Fruit fly (Drosophila melanogaster): Measurements from ENCODE around the gene CG4045.

CG4045 gene

DNA sequence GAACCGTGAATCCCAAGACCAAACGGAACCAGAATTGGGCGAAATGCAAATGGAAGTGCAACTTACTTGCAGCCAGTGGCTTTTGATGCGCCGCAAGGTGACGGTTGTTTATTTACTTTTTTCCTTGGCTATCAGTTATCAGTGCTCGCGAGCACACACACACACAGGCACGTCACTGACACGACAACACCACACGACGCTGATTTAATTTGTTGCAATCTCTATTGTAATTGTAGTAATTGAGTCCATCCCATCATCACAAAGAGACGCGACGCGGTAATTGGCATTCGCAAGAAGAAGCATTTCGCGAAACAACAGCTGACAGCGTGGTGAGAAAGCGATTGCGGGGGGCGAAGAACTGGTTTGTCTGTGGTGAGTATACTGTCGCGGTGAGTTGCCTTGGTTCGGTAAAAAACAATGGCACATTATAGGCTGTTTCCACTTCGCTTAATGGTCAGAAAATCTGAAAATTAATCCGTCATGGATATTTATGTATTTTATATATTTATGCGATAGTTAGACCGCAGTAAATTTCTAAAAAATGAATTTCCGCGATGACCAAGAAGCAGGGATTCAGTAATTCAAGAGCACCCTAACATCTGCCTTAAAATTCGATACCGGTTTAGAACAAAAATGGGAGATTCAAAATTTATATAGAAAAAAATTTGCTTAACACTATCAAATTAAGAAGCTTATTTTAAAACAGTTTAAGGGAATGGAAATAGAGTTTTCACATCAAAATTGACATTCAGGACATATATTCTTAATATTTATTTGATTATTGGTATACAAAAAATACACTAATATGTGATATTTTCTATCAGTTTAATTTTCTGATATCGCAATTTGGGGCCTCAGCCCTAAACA lies 33.5 kb downstream of the CG4045 start, which contains the start of the genes Actn and usp (continued):
- TF ChIP-seq Sox102F (GFP tag; optimal IDR thresholded peaks at IDR 0.05) (peak; percentile 35), CG17612 (GFP tag; IDR thresholded peaks at IDR 0.05) (no peak), CG9876 (GFP tag; optimal IDR thresholded peaks at IDR 0.05) (no peak), CG7786 (GFP tag; optimal IDR thresholded peaks at IDR 0.05) (no peak), CG5245 (GFP tag; optimal IDR thresholded peaks at IDR 0.05) (no peak), dan (GFP tag; IDR thresholded peaks at IDR 0.05) (no peak), CG6654 (GFP tag; optimal IDR thresholded peaks at IDR 0.05) (no peak), CG2129 (GFP tag; IDR thresholded peaks at IDR 0.05; ENCODE audit: partially characterized antibody) (no peak), CG11560 (tag; IDR thresholded peaks at IDR 0.05) (no peak), NC2β (GFP tag; optimal IDR thresholded peaks at IDR 0.05) (no peak), Mes4 (GFP tag; optimal IDR thresholded peaks at IDR 0.05) (no peak), CG34376 (GFP tag; optimal IDR thresholded peaks at IDR 0.05) (peak; percentile 12), CG15269 (tag; optimal IDR thresholded peaks at IDR 0.05) (peak; percentile 31), zf30C (GFP tag; optimal IDR thresholded peaks at IDR 0.05) (no peak), CG8359 (GFP tag; optimal IDR thresholded peaks at IDR 0.05; ENCODE audit: borderline replicate concordance) (no peak), repo (GFP tag; optimal IDR thresholded peaks at IDR 0.05) (no peak), CG16815 (GFP tag; optimal IDR thresholded peaks at IDR 0.05) (no peak), CG12071 (GFP tag; optimal IDR thresholded peaks at IDR 0.05) (no peak), Dref (GFP tag; IDR thresholded peaks at IDR 0.05) (no peak), CG33557 (GFP tag; optimal IDR thresholded peaks at IDR 0.05) (no peak), wdn (GFP tag; IDR thresholded peaks at IDR 0.05) (no peak), CG2678 (tag; optimal IDR thresholded peaks at IDR 0.05) (peak; percentile 44), vvl (GFP tag; IDR thresholded peaks at IDR 0.05) (peak; percentile 75), Deaf1 (tag; optimal IDR thresholded peaks at IDR 0.05) (no peak), CG10462 (GFP tag; optimal IDR thresholded peaks at IDR 0.05) (no peak), esg (GFP tag; conservative IDR thresholded peaks at IDR 0.05) (no peak), cad (GFP tag; optimal IDR thresholded peaks at IDR 0.05) (no peak), CG8478 (optimal IDR thresholded peaks at IDR 0.05) (no peak), mam (GFP tag; optimal IDR thresholded peaks at IDR 0.05) (no peak), CG17328 (GFP tag; IDR thresholded peaks at IDR 0.05) (no peak), CG17186 (GFP tag; optimal IDR thresholded peaks at IDR 0.05) (no peak), tio (GFP tag; optimal IDR thresholded peaks at IDR 0.05) (no peak), Opbp (GFP tag; IDR thresholded peaks at IDR 0.05; ENCODE audit: partially characterized antibody) (no peak), CG14441 (GFP tag; IDR thresholded peaks at IDR 0.05) (0 out of 2 replicates have a peak, but pooled peaks have one; percentile 5), CG1529 (GFP tag; optimal IDR thresholded peaks at IDR 0.05) (no peak), insv (GFP tag; optimal IDR thresholded peaks at IDR 0.05) (no peak), CG8388 (GFP tag; optimal IDR thresholded peaks at IDR 0.05) (no peak), B-H1 (GFP tag; IDR thresholded peaks at IDR 0.05) (no peak), CG18262 (tag; optimal IDR thresholded peaks at IDR 0.05) (peak; percentile 33), vfl (GFP tag; optimal IDR thresholded peaks at IDR 0.05) (no peak), CG17361 (GFP tag; IDR thresholded peaks at IDR 0.05) (peak; percentile 48; the same call in 2 of the 3 replicates), crol (GFP tag; IDR thresholded peaks at IDR 0.05) (peak; percentile 82), Med (GFP tag) (peak; percentile 80), CG3838 (GFP tag; optimal IDR thresholded peaks at IDR 0.05) (no peak), CG9932 (GFP tag; IDR thresholded peaks at IDR 0.05) (peak; percentile 16; the same call in 1 of the 2 replicates), sisA (GFP tag; IDR thresholded peaks at IDR 0.05) (no peak), Meics (GFP tag; optimal IDR thresholded peaks at IDR 0.05) (peak; percentile 22), BEAF-32 (GFP tag; optimal IDR thresholded peaks at IDR 0.05) (peak; percentile 41), sens-2 (GFP tag; IDR thresholded peaks at IDR 0.05) (no peak), CG5180 (GFP tag; optimal IDR thresholded peaks at IDR 0.05) (no peak)

Measured in whole organism, embryonic.